Fruit fly (Drosophila melanogaster): ENCODE results near the gene PTPMT1.

Gene PTPMT1

dm6 chr3R:23723381-23724034 lies 34.6 kb upstream of the PTPMT1 start (continued):
- TF ChIP-seq tll (GFP tag; optimal IDR thresholded peaks at IDR 0.05) (no peak), Rx (GFP tag; IDR thresholded peaks at IDR 0.05) (no peak; the same call in 1 of the 2 replicates), CG10366 (GFP tag; IDR thresholded peaks at IDR 0.05) (no peak), CG10462 (GFP tag; optimal IDR thresholded peaks at IDR 0.05) (peak; percentile 21), Dref (GFP tag; IDR thresholded peaks at IDR 0.05) (no peak), Xbp1 (GFP tag; optimal IDR thresholded peaks at IDR 0.05) (no peak), zen2 (GFP tag; IDR thresholded peaks at IDR 0.05; ENCODE audit: partially characterized antibody) (no peak), Dll (GFP tag; IDR thresholded peaks at IDR 0.05; ENCODE audit: partially characterized antibody) (no peak), CG7271 (tag; optimal IDR thresholded peaks at IDR 0.05) (no peak), CG6654 (GFP tag; optimal IDR thresholded peaks at IDR 0.05) (no peak), fu2 (GFP tag; optimal IDR thresholded peaks at IDR 0.05) (no peak), Bteb2 (GFP tag; optimal IDR thresholded peaks at IDR 0.05) (no peak), dysf (GFP tag; IDR thresholded peaks at IDR 0.05) (peak; percentile 42; the same call in 1 of the 3 replicates), CG6254 (GFP tag; optimal IDR thresholded peaks at IDR 0.05) (peak; percentile 71), ham (GFP tag; IDR thresholded peaks at IDR 0.05) (0 out of 2 replicates have a peak, but pooled peaks have one; percentile 8), CG9437 (GFP tag; optimal IDR thresholded peaks at IDR 0.05) (no peak), CG34422 (GFP tag; IDR thresholded peaks at IDR 0.05) (0 out of 3 replicates have a peak, but pooled peaks have one; percentile 49), CG6765 (GFP tag; optimal IDR thresholded peaks at IDR 0.05) (peak; percentile 65), Gug (GFP tag; IDR thresholded peaks at IDR 0.05) (no peak), CG2116 (GFP tag; optimal IDR thresholded peaks at IDR 0.05) (no peak), gro (GFP tag; optimal IDR thresholded peaks at IDR 0.05) (no peak), MTF-1 (GFP tag; optimal IDR thresholded peaks at IDR 0.05; ENCODE audit: borderline replicate concordance) (peak; percentile 95), CoRest (tag; optimal IDR thresholded peaks at IDR 0.05) (no peak), ab (GFP tag; optimal IDR thresholded peaks at IDR 0.05) (no peak)

- peak; percentile 39 for TF ChIP-seq cwo (GFP tag; optimal IDR thresholded peaks at IDR 0.05)
- no peak for TF ChIP-seq CG8290 (GFP tag; optimal IDR thresholded peaks at IDR 0.05)
- peak in 1 of 2 experiments; percentile 8 for TF ChIP-seq CG8290 (tag; optimal IDR thresholded peaks at IDR 0.05)
- no peak for TF ChIP-seq chn (GFP tag; optimal IDR thresholded peaks at IDR 0.05)
- peak; percentile 70; the same call in 1 of the 2 replicates for TF ChIP-seq rib (GFP tag; IDR thresholded peaks at IDR 0.05)
- TF ChIP-seq CG6175 (GFP tag; IDR thresholded peaks at IDR 0.05) = no peak
- TF ChIP-seq Hmr (GFP tag; optimal IDR thresholded peaks at IDR 0.05) = peak; percentile 23
- TF ChIP-seq grn (GFP tag; optimal IDR thresholded peaks at IDR 0.05) = peak; percentile 73
- TF ChIP-seq CG6813 (GFP tag; optimal IDR thresholded peaks at IDR 0.05) = peak; percentile 8
- TF ChIP-seq Atf3 (GFP tag; optimal IDR thresholded peaks at IDR 0.05) = no peak
- no peak for TF ChIP-seq CG7963 (GFP tag; IDR thresholded peaks at IDR 0.05; ENCODE audit: partially characterized antibody)
- TF ChIP-seq GATAe (GFP tag; conservative IDR thresholded peaks at IDR 0.05) = peak; percentile 87
- no peak for TF ChIP-seq CG2120 (GFP tag; optimal IDR thresholded peaks at IDR 0.05)
- 0 out of 4 replicates have a peak, but pooled peaks have one; percentile 16 for TF ChIP-seq chinmo (GFP tag; IDR thresholded peaks at IDR 0.05; ENCODE audit: partially characterized antibody)
- peak; percentile 2 for TF ChIP-seq CG15514 (GFP tag; optimal IDR thresholded peaks at IDR 0.05)
- TF ChIP-seq mirr (GFP tag; optimal IDR thresholded peaks at IDR 0.05) = peak; percentile 86
- TF ChIP-seq CG7271 (tag; optimal IDR thresholded peaks at IDR 0.05) = no peak
- TF ChIP-seq CG12236 (GFP tag; optimal IDR thresholded peaks at IDR 0.05) = no peak
- TF ChIP-seq Atf6 (GFP tag; IDR thresholded peaks at IDR 0.05) = 0 out of 2 replicates have a peak, but pooled peaks have one; percentile 31
- no peak for TF ChIP-seq gce (GFP tag; IDR thresholded peaks at IDR 0.05)
- no peak for TF ChIP-seq CG4707 (GFP tag; optimal IDR thresholded peaks at IDR 0.05)
- TF ChIP-seq lab (GFP tag; optimal IDR thresholded peaks at IDR 0.05) = peak; percentile 39
- no peak for TF ChIP-seq trem (tag; optimal IDR thresholded peaks at IDR 0.05)
- no peak for TF ChIP-seq br (optimal IDR thresholded peaks at IDR 0.05)
- TF ChIP-seq Hey (tag; optimal IDR thresholded peaks at IDR 0.05) = peak; percentile 94
- TF ChIP-seq Med (GFP tag) = peak; percentile 28
- TF ChIP-seq gro (GFP tag; optimal IDR thresholded peaks at IDR 0.05) = peak; percentile 29
Measured at dm6 chr3R:23724843-23725506, 33.2 kb upstream of the PTPMT1 start.
